Fruit fly (Drosophila melanogaster): Measurements from ENCODE around the gene CG15024.

- no peak for TF ChIP-seq kay (GFP tag; ENCODE audit: borderline replicate concordance)
- TF ChIP-seq bab1 (GFP tag; optimal IDR thresholded peaks at IDR 0.05), result no peak
- TF ChIP-seq CG11617 (GFP tag; optimal IDR thresholded peaks at IDR 0.05), result no peak
- TF ChIP-seq tj (GFP tag; optimal IDR thresholded peaks at IDR 0.05), result no peak
- TF ChIP-seq Clk (GFP tag; optimal IDR thresholded peaks at IDR 0.05), result no peak
- TF ChIP-seq pad (GFP tag; optimal IDR thresholded peaks at IDR 0.05), result no peak
Measured at dm6 chr3L:4460307-4461088, 3.1 kb downstream of the CG15024 start, which contains the start of gene CG15022.
